Worm (Caenorhabditis elegans): ENCODE results near the gene Y47D3A.20.

Gene Y47D3A.20

DNA sequence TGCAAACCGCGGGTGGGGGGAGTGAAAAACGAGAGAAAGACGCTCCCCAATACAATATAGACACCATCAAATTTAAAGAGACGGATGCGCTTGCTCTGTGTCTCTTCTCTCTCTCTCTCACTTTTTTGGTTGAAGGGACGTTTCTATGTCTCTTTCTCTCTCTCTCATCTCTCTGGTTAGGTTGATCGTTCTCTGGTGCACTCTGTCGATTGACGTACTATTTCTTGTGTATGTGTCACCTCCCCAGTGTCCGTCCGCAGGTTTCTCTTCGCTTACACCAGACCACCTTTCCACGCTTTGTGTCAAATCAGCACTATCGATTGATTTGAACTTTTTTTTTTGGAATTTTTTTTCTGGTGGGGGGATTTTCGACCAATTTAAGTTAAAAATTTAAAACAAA is 31.4 kb upstream of the Y47D3A.20 start (continued):
- TF ChIP-seq cebp-2 (GFP tag; IDR thresholded peaks at IDR 0.05) (no peak), Y67H2A.10 (GFP tag; conservative IDR thresholded peaks at IDR 0.05) (no peak), K12H6.12 (tag; optimal IDR thresholded peaks at IDR 0.05) (peak; percentile 23), attf-6 (GFP tag; IDR thresholded peaks at IDR 0.05) (no peak), hrde-1 (tag; optimal IDR thresholded peaks at IDR 0.05; ENCODE audit: borderline replicate concordance) (no peak), C17E4.6 (GFP tag; IDR thresholded peaks at IDR 0.05) (no peak), snpc-4 (GFP tag; optimal IDR thresholded peaks at IDR 0.05) (no peak), snpc-4 (tag; optimal IDR thresholded peaks at IDR 0.05) (peak; percentile 26 to 69 (median 48)), dox-1 (GFP tag; IDR thresholded peaks at IDR 0.05) (peak; percentile 81), nhr-90 (tag; optimal IDR thresholded peaks at IDR 0.05) (peak; percentile 37), snpc-3.4 (tag; optimal IDR thresholded peaks at IDR 0.05) (no peak), nhr-120 (GFP tag; IDR thresholded peaks at IDR 0.05) (no peak), let-526 (GFP tag; IDR thresholded peaks at IDR 0.05) (no peak), ztf-28 (GFP tag; IDR thresholded peaks at IDR 0.05) (no peak), ZK185.1 (tag; optimal IDR thresholded peaks at IDR 0.05; ENCODE audit: poor library complexity, severe bottlenecking) (peak; percentile 69), bed-1 (GFP tag; IDR thresholded peaks at IDR 0.05) (no peak), madf-10 (tag; optimal IDR thresholded peaks at IDR 0.05) (peak; percentile 56), aptf-2 (GFP tag; conservative IDR thresholded peaks at IDR 0.05) (no peak), lin-40 (tag; optimal IDR thresholded peaks at IDR 0.05) (peak; percentile 56), nhr-80 (tag; optimal IDR thresholded peaks at IDR 0.05) (peak; percentile 89), let-607 (tag; optimal IDR thresholded peaks at IDR 0.05) (peak; percentile 38 to 57), B0336.3 (GFP tag; IDR thresholded peaks at IDR 0.05) (peak; percentile 70; the same call in 1 of the 2 replicates), rcor-1 (GFP tag; IDR thresholded peaks at IDR 0.05) (no peak), egl-18 (GFP tag; IDR thresholded peaks at IDR 0.05) (no peak), ztf-3 (GFP tag; optimal IDR thresholded peaks at IDR 0.05) (no peak), sdz-38 (tag; optimal IDR thresholded peaks at IDR 0.05) (no peak), F23B12.7 (tag; optimal IDR thresholded peaks at IDR 0.05; ENCODE audit: insufficient read depth) (peak; percentile 71), cebp-1 (GFP tag; IDR thresholded peaks at IDR 0.05) (peak; percentile 42; the same call in 1 of the 2 replicates), cebp-1 (tag; optimal IDR thresholded peaks at IDR 0.05) (peak; percentile 65), lin-54 (GFP tag; optimal IDR thresholded peaks at IDR 0.05) (peak; percentile 11), aptf-3 (GFP tag; IDR thresholded peaks at IDR 0.05) (no peak)

DNA sequence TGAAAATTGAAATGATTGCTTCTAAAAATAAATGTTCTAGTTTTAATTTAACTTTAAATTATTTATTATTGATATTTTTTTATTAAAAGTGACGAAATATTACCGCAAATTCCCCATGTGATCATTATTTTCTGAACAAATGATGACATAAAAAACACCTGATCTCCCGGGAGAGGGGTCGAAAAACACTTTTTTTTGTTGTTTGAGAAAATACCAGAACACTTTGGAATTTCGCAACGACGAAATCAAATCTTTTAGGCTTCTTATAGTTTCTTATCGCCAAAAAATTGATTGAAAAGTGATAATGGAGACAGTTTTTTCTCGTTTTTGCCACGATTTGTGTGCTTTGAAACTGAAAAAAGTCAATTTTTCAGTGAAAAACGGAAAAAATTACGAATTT is 30.5 kb upstream of the Y47D3A.20 start:
- peak; percentile 53; the same call in 1 of the 2 replicates for TF ChIP-seq hsf-1 (GFP tag; IDR thresholded peaks at IDR 0.05)
- TF ChIP-seq hlh-26 (GFP tag; conservative IDR thresholded peaks at IDR 0.05), result no peak
- TF ChIP-seq nfyb-1 (GFP tag; IDR thresholded peaks at IDR 0.05), result no peak
- no peak for TF ChIP-seq akir-1 (GFP tag; optimal IDR thresholded peaks at IDR 0.05)
- no peak for TF ChIP-seq ztf-18 (tag; optimal IDR thresholded peaks at IDR 0.05)
- no peak for TF ChIP-seq C17E4.6 (GFP tag; IDR thresholded peaks at IDR 0.05)
- no peak for TF ChIP-seq let-607 (tag; optimal IDR thresholded peaks at IDR 0.05)
- peak; percentile 94 for TF ChIP-seq cebp-1 (GFP tag; IDR thresholded peaks at IDR 0.05)
- peak; percentile 96 for TF ChIP-seq cebp-1 (tag; optimal IDR thresholded peaks at IDR 0.05)
- TF ChIP-seq ceh-91 (GFP tag; IDR thresholded peaks at IDR 0.05), result no peak
- TF ChIP-seq unc-62 (GFP tag; optimal IDR thresholded peaks at IDR 0.05), result no peak
- TF ChIP-seq attf-5 (GFP tag; optimal IDR thresholded peaks at IDR 0.05), result peak; percentile 25
- TF ChIP-seq nhr-80 (tag; optimal IDR thresholded peaks at IDR 0.05), result peak; percentile 15
- no peak for TF ChIP-seq F57C9.4 (tag; optimal IDR thresholded peaks at IDR 0.05)
- TF ChIP-seq nhr-120 (GFP tag; IDR thresholded peaks at IDR 0.05), result no peak
- no peak for TF ChIP-seq ceh-58 (GFP tag; IDR thresholded peaks at IDR 0.05)
- TF ChIP-seq nfya-1 (tag; optimal IDR thresholded peaks at IDR 0.05; ENCODE audit: borderline replicate concordance, insufficient read depth), result no peak
- TF ChIP-seq xnd-1 (tag; optimal IDR thresholded peaks at IDR 0.05), result no peak
- TF ChIP-seq F37B4.10 (GFP tag; IDR thresholded peaks at IDR 0.05), result no peak
- TF ChIP-seq die-1 (tag; optimal IDR thresholded peaks at IDR 0.05), result no peak
- TF ChIP-seq lin-35 (GFP tag; optimal IDR thresholded peaks at IDR 0.05), result no peak
- no peak for TF ChIP-seq ztf-3 (GFP tag; optimal IDR thresholded peaks at IDR 0.05)

Data from whole organism, young adult.